Worm (Caenorhabditis elegans) whole organism, young adult: ENCODE measurements around the gene C06G1.1.

Source experiments
- B0019.2 ChIP-seq: fragments of 200-800 bp; sonication (Bioruptor generic); conservative IDR thresholded peaks from 2 replicates; pipeline ENCODE4 v1.3.6; 2022; ENCODE audit warnings: missing genetic modification reagents, missing genetic modification characterization, missing compliant biosample characterization
- B0261.1 ChIP-seq: sonication (generic microtip); optimal IDR thresholded peaks from 2 replicates; lab custom pipeline; 2016; ENCODE audit warnings: mild to moderate bottlenecking, missing genetic modification characterization, moderate library complexity, missing compliant biosample characterization
- F37B4.10 ChIP-seq: fragments of 200-800 bp; sonication (Bioruptor generic); IDR thresholded peaks from 2 replicates; pipeline ENCODE4 v1.3.6; 2022; ENCODE audit warnings: missing genetic modification characterization, missing compliant biosample characterization
- F57A8.1 ChIP-seq: fragments of 200-800 bp; sonication (Bioruptor generic); optimal IDR thresholded peaks from 2 replicates; lab custom pipeline; 2018; ENCODE audit warnings: mild to moderate bottlenecking, missing genetic modification characterization, moderate library complexity, missing compliant biosample characterization
- F57C9.4 ChIP-seq: sonication (generic microtip); optimal IDR thresholded peaks from 2 replicates; lab custom pipeline; 2017; ENCODE audit warnings: mild to moderate bottlenecking, missing genetic modification characterization, missing compliant biosample characterization
- K12H6.12 ChIP-seq: fragments of 200-800 bp; sonication (Bioruptor generic); optimal IDR thresholded peaks from 2 replicates; lab custom pipeline; 2018; ENCODE audit warnings: mild to moderate bottlenecking, missing genetic modification characterization, missing compliant biosample characterization
- T26A5.8 ChIP-seq: sonication (generic microtip); optimal IDR thresholded peaks from 2 replicates; lab custom pipeline; 2016; ENCODE audit warnings: missing genetic modification characterization, missing compliant biosample characterization
- Y53F4B.3 ChIP-seq: fragments of 200-800 bp; sonication (Bioruptor generic); IDR thresholded peaks from 2 replicates; pipeline ENCODE4 v1.3.6; 2022; ENCODE audit warnings: missing genetic modification reagents, missing genetic modification characterization, missing compliant biosample characterization
- Y67H2A.10 ChIP-seq: fragments of 200-800 bp; sonication (Bioruptor generic); conservative IDR thresholded peaks from 2 replicates; pipeline ENCODE4 v1.3.6; 2022; ENCODE audit warnings: missing genetic modification reagents, missing genetic modification characterization, missing compliant biosample characterization
- Y79H2A.3 ChIP-seq: fragments of 200-800 bp; sonication (Bioruptor generic); conservative IDR thresholded peaks from 2 replicates; pipeline ENCODE4 v1.3.6; 2022; ENCODE audit warnings: missing genetic modification reagents, missing genetic modification characterization, missing compliant biosample characterization
- aptf-2 ChIP-seq: fragments of 200-800 bp; sonication (Bioruptor generic); conservative IDR thresholded peaks from 2 replicates; pipeline ENCODE4 v1.3.6; 2022; ENCODE audit warnings: missing genetic modification reagents, missing genetic modification characterization, missing compliant biosample characterization
- atf-7 ChIP-seq: sonication (generic microtip); optimal IDR thresholded peaks from 2 replicates; lab custom pipeline; 2017; ENCODE audit warnings: mild to moderate bottlenecking, missing genetic modification characterization, missing compliant biosample characterization
- attf-3 ChIP-seq: fragments of 200-800 bp; sonication (Bioruptor generic); conservative IDR thresholded peaks from 2 replicates; pipeline ENCODE4 v1.3.6; 2022; ENCODE audit warnings: missing genetic modification reagents, missing genetic modification characterization, missing compliant biosample characterization
- attf-5 ChIP-seq: fragments of 200-800 bp; sonication (Bioruptor generic); optimal IDR thresholded peaks from 2 replicates; lab custom pipeline; 2018; ENCODE audit warnings: mild to moderate bottlenecking, missing genetic modification characterization, missing compliant biosample characterization
- ccch-3 ChIP-seq: fragments of 200-800 bp; sonication (Bioruptor generic); optimal IDR thresholded peaks from 2 replicates; lab custom pipeline; 2018; ENCODE audit warnings: mild to moderate bottlenecking, missing genetic modification characterization, missing compliant biosample characterization
- dpff-1 ChIP-seq: sonication (generic microtip); optimal IDR thresholded peaks from 2 replicates; lab custom pipeline; 2017; ENCODE audit warnings: mild to moderate bottlenecking, missing genetic modification characterization, missing compliant biosample characterization
- egl-18 ChIP-seq: fragments of 200-800 bp; sonication (Bioruptor generic); IDR thresholded peaks from 2 replicates; pipeline ENCODE4 v1.3.6; 2022; ENCODE audit warnings: missing genetic modification reagents, missing genetic modification characterization, missing compliant biosample characterization
- egl-44 ChIP-seq: fragments of 200-800 bp; sonication (Bioruptor generic); IDR thresholded peaks from 2 replicates; pipeline ENCODE4 v1.3.6; 2022; ENCODE audit warnings: missing genetic modification reagents, missing genetic modification characterization, missing compliant biosample characterization
- egrh-3 ChIP-seq: fragments of 200-800 bp; sonication (Bioruptor generic); IDR thresholded peaks from 2 replicates; pipeline ENCODE4 v1.3.6; 2022; ENCODE audit warnings: missing genetic modification reagents, missing genetic modification characterization, missing compliant biosample characterization
- ekl-4 ChIP-seq: fragments of 200-800 bp; sonication (Bioruptor generic); IDR thresholded peaks from 2 replicates; pipeline ENCODE4 v1.3.6; 2022; ENCODE audit warnings: missing genetic modification reagents, missing genetic modification characterization, missing compliant biosample characterization
- ets-4 ChIP-seq: fragments of 200-800 bp; sonication (Bioruptor generic); optimal IDR thresholded peaks from 2 replicates; lab custom pipeline; 2018; ENCODE audit warnings: mild to moderate bottlenecking, missing genetic modification characterization, missing compliant biosample characterization
- hlh-12 ChIP-seq: sonication (generic microtip); optimal IDR thresholded peaks from 2 replicates; lab custom pipeline; 2016; ENCODE audit warnings: missing genetic modification characterization, missing compliant biosample characterization
- hlh-26 ChIP-seq: fragments of 200-800 bp; sonication (Bioruptor generic); conservative IDR thresholded peaks from 2 replicates; pipeline ENCODE4 v1.3.6; 2022; ENCODE audit warnings: missing genetic modification reagents, missing genetic modification characterization, missing compliant biosample characterization
- lin-35 ChIP-seq, 3 experiments: fragments of 150-350 bp in 2 of 3; sonication (generic microtip) in 1 of 3; optimal IDR thresholded peaks; 2 replicates each; lab custom pipeline; 2014 to 2018; ENCODE audit warnings: missing biosample characterization in 3 of 3, missing genetic modification characterization in 3 of 3, missing genetic modification reagents in 3 of 3
- lir-1 ChIP-seq: fragments of 200-800 bp; sonication (Bioruptor generic); conservative IDR thresholded peaks from 2 replicates; pipeline ENCODE4 v1.3.6; 2022; ENCODE audit warnings: missing genetic modification reagents, missing genetic modification characterization, missing compliant biosample characterization
- lsy-27 ChIP-seq: sonication (generic microtip); optimal IDR thresholded peaks from 2 replicates; lab custom pipeline; 2017; ENCODE audit warnings: missing genetic modification characterization, mild to moderate bottlenecking, missing compliant biosample characterization, antibody characterized with exemption, missing genotype, borderline replicate concordance; ENCODE audit not compliant: insufficient read depth
- madf-3 ChIP-seq: fragments of 200-800 bp; sonication (Bioruptor generic); IDR thresholded peaks from 2 replicates; pipeline ENCODE4 v1.3.6; 2022; ENCODE audit warnings: missing genetic modification reagents, missing genetic modification characterization, missing compliant biosample characterization
- madf-8 ChIP-seq: fragments of 200-800 bp; sonication (Bioruptor generic); conservative IDR thresholded peaks from 2 replicates; pipeline ENCODE4 v1.3.6; 2022; ENCODE audit warnings: missing genetic modification reagents, missing genetic modification characterization, missing compliant biosample characterization
- nfya-1 ChIP-seq: sonication (generic microtip); optimal IDR thresholded peaks from 2 replicates; lab custom pipeline; 2017; ENCODE audit warnings: antibody characterized with exemption, missing compliant biosample characterization, missing genetic modification characterization, borderline replicate concordance; ENCODE audit not compliant: insufficient read depth
- nfyb-1 ChIP-seq: fragments of 200-800 bp; sonication (Bioruptor generic); IDR thresholded peaks from 2 replicates; pipeline ENCODE4 v1.3.6; 2022; ENCODE audit warnings: missing genetic modification reagents, missing genetic modification characterization, missing compliant biosample characterization
- nhr-179 ChIP-seq: sonication (generic microtip); optimal IDR thresholded peaks from 2 replicates; lab custom pipeline; 2016; ENCODE audit warnings: mild to moderate bottlenecking, missing genetic modification characterization, missing compliant biosample characterization
- nhr-27 ChIP-seq: fragments of 200-800 bp; sonication (Bioruptor generic); optimal IDR thresholded peaks from 2 replicates; lab custom pipeline; 2018; ENCODE audit warnings: mild to moderate bottlenecking, missing genetic modification characterization, moderate library complexity, missing compliant biosample characterization
- nhr-90 ChIP-seq: sonication (generic microtip); optimal IDR thresholded peaks from 2 replicates; lab custom pipeline; 2016; ENCODE audit warnings: missing genotype, mild to moderate bottlenecking, missing genetic modification characterization, missing compliant biosample characterization
- pha-4 ChIP-seq: fragments of 150-350 bp; sonication (generic microtip); optimal IDR thresholded peaks from 2 replicates; lab custom pipeline; 2014; ENCODE audit warnings: missing biosample characterization, missing genetic modification reagents, missing genetic modification characterization
- sdz-38 ChIP-seq: sonication (generic microtip); optimal IDR thresholded peaks from 2 replicates; lab custom pipeline; 2016; ENCODE audit warnings: missing genotype, missing genetic modification characterization, missing compliant biosample characterization
- snpc-1.1 ChIP-seq: sonication (generic microtip); optimal IDR thresholded peaks from 2 replicates; lab custom pipeline; 2017; ENCODE audit warnings: missing genetic modification characterization, mild to moderate bottlenecking, missing compliant biosample characterization, antibody characterized with exemption, moderate library complexity, missing genotype, missing genetic modification reagents; ENCODE audit not compliant: insufficient read depth
- tbp1 ChIP-seq: fragments of 200-800 bp; sonication (Bioruptor generic); optimal IDR thresholded peaks from 2 replicates; lab custom pipeline; 2018; ENCODE audit warnings: mild to moderate bottlenecking, missing genetic modification characterization, missing compliant biosample characterization
- tbx-9 ChIP-seq: sonication (generic microtip); optimal IDR thresholded peaks from 2 replicates; lab custom pipeline; 2016; ENCODE audit warnings: borderline replicate concordance, missing genetic modification characterization, inconsistent platforms, missing compliant biosample characterization
- zfh-2 ChIP-seq: fragments of 200-800 bp; sonication (Bioruptor generic); conservative IDR thresholded peaks from 2 replicates; pipeline ENCODE4 v1.3.6; 2022; ENCODE audit warnings: missing genetic modification reagents, missing genetic modification characterization, missing compliant biosample characterization
- ztf-28 ChIP-seq: fragments of 200-800 bp; sonication (Bioruptor generic); IDR thresholded peaks from 2 replicates; pipeline ENCODE4 v1.3.6; 2022; ENCODE audit warnings: missing genetic modification reagents, missing genetic modification characterization, missing compliant biosample characterization
- ztf-3 ChIP-seq: fragments of 200-800 bp; sonication (Bioruptor generic); optimal IDR thresholded peaks from 2 replicates; lab custom pipeline; 2018; ENCODE audit warnings: mild to moderate bottlenecking, missing genetic modification characterization, missing compliant biosample characterization

C06G1.1 gene

ce11 chrX:16590803-16591202 lies 42.3 kb upstream of the C06G1.1 start (continued):
- TF ChIP-seq madf-8 (GFP tag; lab: Robert Waterston, UW) (no peak), snpc-1.1 (tag; lab: Kevin White, UChicago) (peak; percentile 58), ztf-3 (GFP tag; lab: Kevin White, UChicago) (peak; percentile 31), F57A8.1 (no peak), aptf-2 (GFP tag; lab: Robert Waterston, UW) (no peak), K12H6.12 (tag; lab: Kevin White, UChicago) (peak; percentile 28), lsy-27 (tag; lab: Kevin White, UChicago) (peak; percentile 53), zfh-2 (no peak), F37B4.10 (no peak), ztf-28 (GFP tag; lab: Robert Waterston, UW) (0 out of 2 replicates have a peak, but pooled peaks have one; percentile 15), nhr-27 (tag; lab: Kevin White, UChicago) (no peak), egl-44 (GFP tag; lab: Robert Waterston, UW) (peak; percentile 67), egl-18 (0 out of 2 replicates have a peak, but pooled peaks have one; percentile 17), sdz-38 (tag; lab: Kevin White, UChicago) (no peak), nfya-1 (tag; lab: Kevin White, UChicago) (no peak), attf-3 (GFP tag; lab: Robert Waterston, UW) (peak; percentile 51; the same call in 1 of the 2 replicates), F57C9.4 (no peak), lin-35 (GFP tag; optimal IDR thresholded peaks at IDR 0.05; lab: Kevin White, UChicago) (peak in 1 of 3 experiments; percentile 74), atf-7 (peak; percentile 35), attf-5 (GFP tag; lab: Kevin White, UChicago) (peak; percentile 52), hlh-26 (GFP tag; lab: Robert Waterston, UW) (no peak), dpff-1 (no peak), madf-3 (GFP tag; lab: Robert Waterston, UW) (no peak), nhr-179 (tag; lab: Kevin White, UChicago) (no peak), nfyb-1 (GFP tag; lab: Robert Waterston, UW) (peak; percentile 83; the same call in 1 of the 2 replicates), ccch-3 (no peak), Y53F4B.3 (GFP tag; lab: Robert Waterston, UW) (peak; percentile 54; the same call in 1 of the 2 replicates), Y67H2A.10 (no peak), ets-4 (GFP tag; lab: Kevin White, UChicago) (no peak), pha-4 (tag; lab: Kevin White, UChicago) (no peak), egrh-3 (GFP tag; lab: Robert Waterston, UW) (0 out of 2 replicates have a peak, but pooled peaks have one; percentile 23), lir-1 (GFP tag; lab: Robert Waterston, UW) (no peak; the same call in 1 of the 2 replicates), B0261.1 (tag; lab: Kevin White, UChicago) (peak; percentile 92)

- TF ChIP-seq egrh-3 (GFP tag; lab: Robert Waterston, UW) (peak; percentile 52; the same call in 1 of the 2 replicates), Y79H2A.3 (GFP tag; lab: Robert Waterston, UW) (no peak), zfh-2 (peak; percentile 88)
These were observed 41.6 kb upstream of the C06G1.1 start for ce11 chrX:16591533-16591932.

- TF ChIP-seq tbx-9 (tag; lab: Kevin White, UChicago) (no peak), ekl-4 (GFP tag; lab: Robert Waterston, UW) (no peak), T26A5.8 (no peak), nhr-90 (tag; lab: Kevin White, UChicago) (no peak), B0019.2 (GFP tag; lab: Robert Waterston, UW) (no peak), K12H6.12 (tag; lab: Kevin White, UChicago) (no peak), hlh-12 (tag; lab: Kevin White, UChicago) (no peak), tbp1 (GFP tag; lab: Kevin White, UChicago) (no peak), Y79H2A.3 (GFP tag; lab: Robert Waterston, UW) (no peak)
These were observed 38.2 kb upstream of the C06G1.1 start, which contains the start of gene cdh-9 for ce11 chrX:16594931-16595330. Gene cdh-9 (plus strand): TSS chrX:16595231.
